Fruit fly (Drosophila melanogaster) whole organism, embryonic: ENCODE measurements around the gene mRpL35.

Experiments used
- Ada2b ChIP-seq: fragments of 200-800 bp; sonication (Bioruptor generic); IDR thresholded peaks from 2 replicates; pipeline ENCODE4 v1.3.6; 2022; ENCODE audit warnings: missing biosample characterization, missing genetic modification characterization
- Aef1 ChIP-seq: fragments of 200-800 bp; sonication (Bioruptor generic); IDR thresholded peaks from 3 replicates; pipeline ENCODE4 v1.3.6; 2022; ENCODE audit warnings: missing biosample characterization, missing genetic modification characterization
- Atf3 ChIP-seq: fragments of 200-800 bp; sonication (Bioruptor generic); optimal IDR thresholded peaks from 3 replicates; lab custom pipeline; 2016; ENCODE audit warnings: missing biosample characterization, missing genetic modification characterization
- CG10209 ChIP-seq: fragments of 200-800 bp; sonication (Bioruptor generic); optimal IDR thresholded peaks from 3 replicates; lab custom pipeline; 2017; ENCODE audit warnings: missing biosample characterization, mild to moderate bottlenecking, missing genetic modification characterization, missing genetic modification reagents
- CG1024 ChIP-seq: fragments of 200-800 bp; sonication (Bioruptor generic); IDR thresholded peaks from 2 replicates; pipeline ENCODE4 v1.3.6; 2022; ENCODE audit warnings: missing biosample characterization, missing genetic modification characterization
- CG10366 ChIP-seq: fragments of 200-800 bp; sonication (Bioruptor generic); IDR thresholded peaks from 2 replicates; pipeline ENCODE4 v1.3.6; 2022; ENCODE audit warnings: missing biosample characterization, missing genetic modification characterization
- CG10543 ChIP-seq: fragments of 200-800 bp; sonication (Bioruptor generic); optimal IDR thresholded peaks from 3 replicates; lab custom pipeline; 2017; ENCODE audit warnings: missing biosample characterization, mild to moderate bottlenecking, missing genetic modification characterization, moderate library complexity
- CG10959 ChIP-seq: fragments of 200-800 bp; sonication (Bioruptor generic); IDR thresholded peaks from 2 replicates; pipeline ENCODE4 v1.3.6; 2022; ENCODE audit warnings: missing biosample characterization, missing genetic modification characterization
- CG11456 ChIP-seq: fragments of 200-800 bp; sonication (Bioruptor generic); IDR thresholded peaks from 3 replicates; pipeline ENCODE4 v1.3.6; 2022; ENCODE audit warnings: missing biosample characterization, missing genetic modification characterization
- CG12769 ChIP-seq: fragments of 200-800 bp; sonication (Bioruptor generic); optimal IDR thresholded peaks from 2 replicates; lab custom pipeline; 2019; ENCODE audit warnings: missing biosample characterization, mild to moderate bottlenecking, missing genetic modification characterization, moderate library complexity
- CG15011 ChIP-seq: fragments of 200-800 bp; sonication (Bioruptor generic); optimal IDR thresholded peaks from 3 replicates; lab custom pipeline; 2018; ENCODE audit warnings: missing biosample characterization, mild to moderate bottlenecking, missing genetic modification characterization
- CG15696 ChIP-seq: fragments of 200-800 bp; sonication (Bioruptor generic); optimal IDR thresholded peaks from 2 replicates; lab custom pipeline; 2019; ENCODE audit warnings: missing biosample characterization, mild to moderate bottlenecking, missing genetic modification characterization, moderate library complexity
- CG17328 ChIP-seq: fragments of 200-800 bp; sonication (Bioruptor generic); IDR thresholded peaks from 2 replicates; pipeline ENCODE4 v1.3.6; 2022; ENCODE audit warnings: missing biosample characterization, missing genetic modification characterization
- CG32532 ChIP-seq: fragments of 200-800 bp; sonication (Bioruptor generic); IDR thresholded peaks from 2 replicates; pipeline ENCODE4 v1.3.6; 2022; ENCODE audit warnings: missing biosample characterization, missing genetic modification characterization
- CG34376 ChIP-seq: fragments of 200-800 bp; sonication (Bioruptor generic); optimal IDR thresholded peaks from 2 replicates; lab custom pipeline; 2018; ENCODE audit warnings: missing biosample characterization, mild to moderate bottlenecking, missing genetic modification characterization
- CG6254 ChIP-seq: fragments of 200-800 bp; sonication (Bioruptor generic); optimal IDR thresholded peaks from 3 replicates; lab custom pipeline; 2017; ENCODE audit warnings: mild to moderate bottlenecking, missing biosample characterization, missing genetic modification reagents, missing genetic modification characterization
- CG6683 ChIP-seq: fragments of 200-800 bp; sonication (Bioruptor generic); optimal IDR thresholded peaks from 2 replicates; lab custom pipeline; 2017; ENCODE audit warnings: missing biosample characterization, mild to moderate bottlenecking, missing genetic modification characterization, missing genetic modification reagents
- CG7786 ChIP-seq: fragments of 200-800 bp; sonication (Bioruptor generic); optimal IDR thresholded peaks from 2 replicates; lab custom pipeline; 2016; ENCODE audit warnings: missing biosample characterization, missing genetic modification characterization
- CG8388 ChIP-seq: fragments of 200-800 bp; sonication (Bioruptor generic); optimal IDR thresholded peaks from 2 replicates; lab custom pipeline; 2019; ENCODE audit warnings: missing biosample characterization, mild to moderate bottlenecking, missing genetic modification characterization, moderate library complexity
- CG8478 ChIP-seq: fragments of >200 bp; optimal IDR thresholded peaks from 2 replicates; lab custom pipeline; 2018
- CG8765 ChIP-seq: fragments of 200-800 bp; sonication (Bioruptor generic); IDR thresholded peaks from 2 replicates; pipeline ENCODE4 v1.3.6; 2022; ENCODE audit warnings: missing biosample characterization, missing genetic modification characterization
- CG8944 ChIP-seq: fragments of 200-800 bp; sonication (Bioruptor generic); optimal IDR thresholded peaks from 3 replicates; lab custom pipeline; 2016; ENCODE audit warnings: missing biosample characterization, missing genetic modification characterization
- CG9817 ChIP-seq: fragments of 200-800 bp; sonication (Bioruptor generic); optimal IDR thresholded peaks from 2 replicates; lab custom pipeline; 2018; ENCODE audit warnings: missing biosample characterization, mild to moderate bottlenecking, missing genetic modification characterization, moderate library complexity
- CTCF ChIP-seq: fragments of 200-800 bp; sonication (Bioruptor generic); optimal IDR thresholded peaks from 2 replicates; lab custom pipeline; 2017; ENCODE audit warnings: missing biosample characterization, mild to moderate bottlenecking, missing genetic modification characterization, moderate library complexity
- Dip3 ChIP-seq: fragments of 200-800 bp; sonication (Bioruptor generic); optimal IDR thresholded peaks from 3 replicates; lab custom pipeline; 2016; ENCODE audit warnings: missing biosample characterization, missing genetic modification characterization
- Fer1 ChIP-seq: fragments of 200-800 bp; sonication (Bioruptor generic); optimal IDR thresholded peaks from 2 replicates; lab custom pipeline; 2017; ENCODE audit warnings: missing biosample characterization, mild to moderate bottlenecking, missing genetic modification characterization
- Fer2 ChIP-seq: fragments of 200-800 bp; sonication (Bioruptor generic); optimal IDR thresholded peaks from 2 replicates; lab custom pipeline; 2018; ENCODE audit warnings: missing biosample characterization, mild to moderate bottlenecking, missing genetic modification characterization, moderate library complexity
- HHEX ChIP-seq: fragments of 200-800 bp; sonication (Bioruptor generic); optimal IDR thresholded peaks from 3 replicates; lab custom pipeline; 2017; ENCODE audit warnings: missing biosample characterization, mild to moderate bottlenecking, missing genetic modification characterization, missing genetic modification reagents
- HLHmδ ChIP-seq: fragments of 200-800 bp; sonication (Bioruptor generic); optimal IDR thresholded peaks from 2 replicates; lab custom pipeline; 2018; ENCODE audit warnings: missing biosample characterization, mild to moderate bottlenecking, missing genetic modification characterization, moderate library complexity
- Lpt ChIP-seq: fragments of >200 bp; optimal IDR thresholded peaks from 2 replicates; lab custom pipeline; 2018; ENCODE audit warnings: missing biosample characterization, missing genetic modification characterization
- Mad ChIP-seq: fragments of 200-800 bp; sonication (Bioruptor generic); optimal IDR thresholded peaks from 2 replicates; lab custom pipeline; 2016; ENCODE audit warnings: missing biosample characterization, missing genetic modification characterization
- Max ChIP-seq: fragments of 200-800 bp; sonication (Bioruptor generic); optimal IDR thresholded peaks from 2 replicates; lab custom pipeline; 2016; ENCODE audit warnings: missing biosample characterization, mild to moderate bottlenecking, missing genetic modification characterization
- Nf-YC ChIP-seq: fragments of 200-800 bp; optimal IDR thresholded peaks from 3 replicates; lab custom pipeline; 2019; ENCODE audit warnings: missing biosample characterization, mild to moderate bottlenecking, missing genetic modification characterization, moderate library complexity
- Opbp ChIP-seq: fragments of 200-800 bp; sonication (Bioruptor generic); IDR thresholded peaks from 3 replicates; pipeline ENCODE4 v1.3.6; 2022; ENCODE audit warnings: missing biosample characterization, missing genetic modification characterization; ENCODE audit not compliant: partially characterized antibody
- Rfx ChIP-seq: fragments of 200-800 bp; sonication (Bioruptor generic); IDR thresholded peaks from 2 replicates; pipeline ENCODE4 v1.3.6; 2022; ENCODE audit warnings: missing biosample characterization, missing genetic modification characterization
- Trl ChIP-seq, 3 experiments: fragments of >200 bp in 2 of 3; fragments of 200-800 bp in 1 of 3; sonication (Bioruptor generic) in 1 of 3; optimal IDR thresholded peaks; 2 replicates in 1 of 3; 3 replicates in 2 of 3; lab custom pipeline; 2016 to 2017; ENCODE audit warnings: missing biosample characterization in 1 of 3, missing genetic modification characterization in 1 of 3
- abd-A ChIP-seq: fragments of 200-800 bp; sonication (Bioruptor generic); optimal IDR thresholded peaks from 3 replicates; lab custom pipeline; 2019; ENCODE audit warnings: missing biosample characterization, mild to moderate bottlenecking, missing genetic modification characterization, moderate library complexity
- cato ChIP-seq: fragments of 200-800 bp; sonication (Bioruptor generic); optimal IDR thresholded peaks from 2 replicates; lab custom pipeline; 2016; ENCODE audit warnings: missing biosample characterization, missing genetic modification characterization, borderline replicate concordance
- dpn ChIP-seq, 2 experiments: fragments of 200-800 bp; sonication (Bioruptor generic); optimal IDR thresholded peaks; 3 replicates each; lab custom pipeline; 2016; ENCODE audit warnings: missing biosample characterization in 2 of 2, missing genetic modification characterization in 2 of 2
- gsb-n ChIP-seq: fragments of 200-800 bp; sonication (Bioruptor generic); optimal IDR thresholded peaks from 3 replicates; lab custom pipeline; 2018; ENCODE audit warnings: missing biosample characterization, mild to moderate bottlenecking, missing genetic modification characterization
- ind ChIP-seq: fragments of 200-800 bp; sonication (Bioruptor generic); optimal IDR thresholded peaks from 3 replicates; lab custom pipeline; 2016; ENCODE audit warnings: missing biosample characterization, missing genetic modification characterization
- lab ChIP-seq: fragments of 200-800 bp; sonication (Bioruptor generic); optimal IDR thresholded peaks from 3 replicates; lab custom pipeline; 2017; ENCODE audit warnings: missing biosample characterization, missing genetic modification characterization, mild to moderate bottlenecking, moderate library complexity, missing genetic modification reagents
- nmo ChIP-seq: fragments of 200-800 bp; sonication (Bioruptor generic); optimal IDR thresholded peaks from 2 replicates; lab custom pipeline; 2018; ENCODE audit warnings: missing biosample characterization, mild to moderate bottlenecking, missing genetic modification characterization, moderate library complexity
- peb ChIP-seq: fragments of 200-800 bp; sonication (Bioruptor generic); IDR thresholded peaks from 2 replicates; pipeline ENCODE4 v1.3.6; 2022; ENCODE audit warnings: missing biosample characterization, missing genetic modification characterization
- sob ChIP-seq: fragments of 200-800 bp; sonication (Bioruptor generic); IDR thresholded peaks from 2 replicates; pipeline ENCODE4 v1.3.6; 2022; ENCODE audit warnings: missing biosample characterization, missing genetic modification characterization
- stc ChIP-seq: fragments of 200-800 bp; sonication (Bioruptor generic); IDR thresholded peaks from 2 replicates; pipeline ENCODE4 v1.3.6; 2022; ENCODE audit warnings: missing biosample characterization, missing genetic modification characterization
- tna ChIP-seq: fragments of 200-800 bp; sonication (Bioruptor generic); IDR thresholded peaks from 2 replicates; pipeline ENCODE4 v1.3.6; 2022; ENCODE audit warnings: missing biosample characterization, missing genetic modification characterization; ENCODE audit not compliant: partially characterized antibody
- tup ChIP-seq: fragments of 200-800 bp; sonication (Bioruptor generic); optimal IDR thresholded peaks from 2 replicates; lab custom pipeline; 2016; ENCODE audit warnings: missing biosample characterization, mild to moderate bottlenecking, missing genetic modification characterization, moderate library complexity
- tx ChIP-seq: fragments of 200-800 bp; sonication (Bioruptor generic); optimal IDR thresholded peaks from 2 replicates; lab custom pipeline; 2016; ENCODE audit warnings: missing biosample characterization, missing genetic modification characterization
- z ChIP-seq: fragments of 200-800 bp; sonication (Bioruptor generic); IDR thresholded peaks from 3 replicates; pipeline ENCODE4 v1.3.6; 2022; ENCODE audit warnings: missing biosample characterization, missing genetic modification characterization

The mRpL35 gene

DNA sequence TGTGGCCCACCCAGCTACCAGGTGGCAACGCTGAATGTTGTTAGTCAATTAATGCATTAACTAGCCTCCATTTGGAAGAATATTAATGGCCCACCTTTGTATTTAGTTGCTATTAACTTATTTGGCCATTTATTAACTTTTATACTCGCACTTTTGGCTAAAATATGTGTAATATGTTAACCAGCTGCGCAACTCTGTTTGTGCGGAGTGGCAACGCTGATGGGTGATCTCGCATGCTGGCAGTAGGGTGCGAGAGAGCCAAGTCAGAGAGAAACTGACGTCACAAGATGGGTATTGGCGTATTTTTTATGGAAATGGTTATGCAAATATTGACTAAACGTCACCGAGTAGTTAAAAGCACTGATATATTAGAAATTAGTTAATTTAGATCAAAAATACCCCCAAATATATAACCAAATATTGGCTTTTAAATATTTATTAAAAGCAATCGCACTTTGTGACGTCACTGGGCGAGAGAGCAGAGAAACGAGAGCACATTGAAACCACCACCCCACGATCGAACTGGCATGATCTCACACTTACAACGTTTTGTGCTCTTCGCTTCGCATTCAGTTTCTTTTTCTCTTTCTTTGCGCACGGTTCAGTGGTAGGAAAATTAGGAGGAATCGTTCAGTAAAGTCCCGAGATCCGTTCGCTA is 18.4 kb downstream of the mRpL35 start, which contains the start of gene how:
TSS of gene how (plus strand) at position 567 of the 658 bp plus-strand sequence.
- TF ChIP-seq Nf-YC (tag; lab: Kevin White, UChicago) (peak; percentile 37), CG8478 (lab: Kevin White, UChicago) (no peak), CTCF (peak; percentile 29), HLHmδ (GFP tag; lab: Kevin White, UChicago) (no peak), Dip3 (GFP tag; lab: Kevin White, UChicago) (no peak), CG15696 (tag; lab: Kevin White, UChicago) (no peak), CG8388 (peak; percentile 8), Mad (GFP tag; lab: Kevin White, UChicago) (peak; percentile 23), cato (GFP tag; lab: Kevin White, UChicago) (no peak), Aef1 (GFP tag; lab: Robert Waterston, UW) (no peak; the same call in 2 of the 3 replicates), CG7786 (no peak), tx (peak; percentile 96), CG10959 (GFP tag; lab: Robert Waterston, UW) (no peak), Atf3 (GFP tag; lab: Kevin White, UChicago) (peak; percentile 14), nmo (GFP tag; lab: Kevin White, UChicago) (peak; percentile 21), tna (GFP tag; lab: Robert Waterston, UW) (no peak), Trl (optimal IDR thresholded peaks at IDR 0.05; lab: Kevin White, UChicago) (peak; percentile 95 to 98), Trl (GFP tag; optimal IDR thresholded peaks at IDR 0.05; lab: Kevin White, UChicago) (peak; percentile 55), lab (peak; percentile 36), CG8765 (GFP tag; lab: Robert Waterston, UW) (no peak), CG1024 (GFP tag; lab: Robert Waterston, UW) (no peak), CG9817 (tag; lab: Kevin White, UChicago) (no peak), Fer1 (GFP tag; lab: Kevin White, UChicago) (no peak), Rfx (GFP tag; lab: Robert Waterston, UW) (0 out of 2 replicates have a peak, but pooled peaks have one; percentile 12), Ada2b (GFP tag; lab: Robert Waterston, UW) (no peak), HHEX (GFP tag; lab: Kevin White, UChicago) (peak; percentile 0), CG11456 (0 out of 3 replicates have a peak, but pooled peaks have one; percentile 41), CG10543 (peak; percentile 20), CG15011 (GFP tag; lab: Kevin White, UChicago) (no peak), z (no peak; the same call in 2 of the 3 replicates), CG10209 (GFP tag; lab: Kevin White, UChicago) (no peak), sob (GFP tag; lab: Robert Waterston, UW) (no peak), stc (GFP tag; lab: Robert Waterston, UW) (no peak), Lpt (no peak), dpn (GFP tag; optimal IDR thresholded peaks at IDR 0.05; lab: Kevin White, UChicago) (peak in 1 of 2 experiments; percentile 30), CG17328 (GFP tag; lab: Robert Waterston, UW) (no peak), Opbp (GFP tag; lab: Robert Waterston, UW) (0 out of 3 replicates have a peak, but pooled peaks have one; percentile 32), ind (peak; percentile 23), CG8944 (peak; percentile 11), abd-A (tag; lab: Kevin White, UChicago) (peak; percentile 33), Max (GFP tag; lab: Kevin White, UChicago) (peak; percentile 26), peb (GFP tag; lab: Robert Waterston, UW) (no peak), gsb-n (tag; lab: Kevin White, UChicago) (no peak), tup (GFP tag; lab: Kevin White, UChicago) (peak; percentile 2), CG6254 (GFP tag; lab: Kevin White, UChicago) (peak; percentile 16), CG6683 (GFP tag; lab: Kevin White, UChicago) (no peak), Fer2 (tag; lab: Kevin White, UChicago) (no peak), CG10366 (GFP tag; lab: Robert Waterston, UW) (no peak), CG34376 (GFP tag; lab: Kevin White, UChicago) (peak; percentile 11), CG32532 (GFP tag; lab: Robert Waterston, UW) (0 out of 2 replicates have a peak, but pooled peaks have one; percentile 5), CG12769 (tag; lab: Kevin White, UChicago) (peak; percentile 25)
